Worm (Caenorhabditis elegans): ENCODE measurements around the gene idpc-1.

DNA sequence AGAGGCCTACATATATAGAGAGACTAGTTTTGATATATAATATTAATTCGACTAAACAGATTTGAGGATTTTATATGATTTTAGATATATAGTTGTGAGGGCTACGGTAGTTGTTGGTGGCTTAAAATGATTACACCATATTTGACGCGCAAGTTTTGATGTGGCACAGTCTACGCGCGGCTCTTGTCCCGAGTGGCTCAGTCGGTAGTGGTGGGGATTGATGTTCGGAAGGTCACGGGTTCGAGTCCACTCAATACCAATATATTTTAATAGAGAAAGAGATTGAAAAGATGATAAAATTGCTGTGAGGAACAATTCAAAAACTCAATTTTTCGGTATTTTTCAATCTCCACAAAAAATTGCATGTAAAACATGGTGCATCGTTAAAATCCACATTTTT is 45.9 kb downstream of the idpc-1 start:
- TF ChIP-seq php-3 (GFP tag; IDR thresholded peaks at IDR 0.05): no peak
- TF ChIP-seq ctbp-1 (GFP tag; IDR thresholded peaks at IDR 0.05): no peak
- no peak for TF ChIP-seq hlh-30 (tag; optimal IDR thresholded peaks at IDR 0.05; ENCODE audit: insufficient read depth)
- TF ChIP-seq ceh-82 (tag; optimal IDR thresholded peaks at IDR 0.05): no peak
- TF ChIP-seq unc-62 (GFP tag; optimal IDR thresholded peaks at IDR 0.05 in 1 of 2): no peak
- no peak for TF ChIP-seq unc-62 (tag; optimal IDR thresholded peaks at IDR 0.05)
- no peak for TF ChIP-seq hlh-11 (tag; optimal IDR thresholded peaks at IDR 0.05)
